Fruit fly (Drosophila melanogaster) ovary, adult (tissue): ENCODE data around the gene CG9331.

Experiments used
- CG17801 ChIP-seq: fragments of 200-800 bp; optimal IDR thresholded peaks from 2 replicates; lab custom pipeline; 2019; ENCODE audit warnings: missing biosample characterization, mild to moderate bottlenecking, missing genetic modification characterization, moderate library complexity; ENCODE audit not compliant: partially characterized antibody

The CG9331 gene

DNA sequence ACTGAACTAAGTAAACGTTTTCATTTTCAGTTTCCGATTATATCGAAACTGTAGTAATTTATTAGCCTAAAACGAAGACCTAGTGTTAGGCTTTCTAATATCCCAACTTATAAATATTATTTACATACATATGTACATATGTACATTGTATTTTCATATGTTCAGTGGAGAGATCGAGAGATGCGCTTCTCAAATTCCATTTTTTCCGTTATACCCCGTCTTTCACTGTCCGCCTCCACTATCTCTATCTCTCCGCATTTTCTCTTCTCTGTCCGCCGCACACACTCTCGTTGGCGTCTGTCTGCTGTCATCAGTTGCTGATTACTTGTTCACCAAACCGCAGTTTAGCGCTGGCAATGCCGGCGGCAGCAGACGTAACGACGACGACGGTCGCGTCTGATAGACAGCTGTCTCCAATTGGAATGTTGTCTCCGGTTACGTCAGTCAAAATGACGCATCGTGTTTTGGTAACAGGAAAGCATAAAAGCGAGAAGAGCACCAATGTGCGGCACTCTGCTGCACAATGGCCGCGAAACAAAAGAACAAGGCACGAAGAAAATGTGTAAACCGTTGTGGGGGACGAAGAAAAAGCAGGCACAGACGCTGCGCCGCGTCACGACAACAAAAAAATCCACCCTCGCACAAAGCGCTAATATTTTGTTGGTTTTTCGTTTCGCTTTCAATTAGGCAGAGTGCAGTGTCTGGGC is at the start of gene CG9331:
CG9331 (plus strand) TSS at position 340 of the 707 bp plus-strand sequence.
- TF ChIP-seq CG17801, result no peak

DNA sequence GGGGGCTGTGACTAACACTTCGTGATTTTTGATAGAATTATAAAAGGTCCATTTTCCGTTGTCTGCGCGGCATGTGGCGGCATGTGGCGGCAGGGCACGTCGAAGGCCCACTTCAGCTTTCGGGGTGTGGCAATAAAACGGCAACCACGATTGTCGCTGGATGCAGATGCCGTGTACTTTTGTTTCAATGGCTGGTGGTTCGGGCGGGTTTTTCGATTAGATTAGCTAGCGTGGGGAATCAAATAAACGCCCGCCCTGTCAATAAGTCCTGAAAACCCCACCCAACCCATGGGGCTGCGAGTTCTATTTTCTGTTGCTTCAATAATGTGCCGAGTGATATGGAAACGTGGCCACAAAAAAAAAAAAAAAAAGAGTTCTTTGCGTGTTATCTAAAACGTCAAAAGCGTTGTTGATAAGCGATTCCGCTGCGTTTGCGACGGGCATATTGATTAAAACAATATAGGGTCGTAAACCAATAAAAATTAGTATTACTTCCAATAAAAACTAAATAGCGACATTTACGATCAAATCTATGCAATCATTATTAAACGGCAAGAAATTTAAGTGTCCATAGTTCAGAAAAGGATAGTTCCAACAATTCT is 49.1 kb upstream of the CG9331 start:
- TF ChIP-seq CG17801, result peak; percentile 16

DNA sequence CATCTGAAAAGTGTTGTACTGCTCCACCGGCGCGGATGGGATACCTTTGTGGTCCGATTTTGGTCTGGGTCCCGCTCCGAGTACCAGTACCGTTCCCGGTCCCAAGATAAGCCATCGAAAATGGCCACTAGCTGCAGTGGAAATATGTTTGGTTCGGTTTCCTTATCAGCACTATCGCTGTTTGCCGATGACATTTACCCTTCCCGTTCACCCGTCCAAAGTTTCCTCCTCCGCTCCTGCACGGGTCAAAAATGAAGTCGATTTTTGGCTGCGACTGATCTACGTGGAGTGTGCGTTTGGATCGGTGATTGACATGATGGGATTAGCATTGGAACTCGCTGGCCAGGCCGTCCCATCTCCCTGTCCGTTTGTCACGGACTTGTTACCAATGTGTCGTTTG is 48.2 kb upstream of the CG9331 start:
- TF ChIP-seq CG17801, result no peak

DNA sequence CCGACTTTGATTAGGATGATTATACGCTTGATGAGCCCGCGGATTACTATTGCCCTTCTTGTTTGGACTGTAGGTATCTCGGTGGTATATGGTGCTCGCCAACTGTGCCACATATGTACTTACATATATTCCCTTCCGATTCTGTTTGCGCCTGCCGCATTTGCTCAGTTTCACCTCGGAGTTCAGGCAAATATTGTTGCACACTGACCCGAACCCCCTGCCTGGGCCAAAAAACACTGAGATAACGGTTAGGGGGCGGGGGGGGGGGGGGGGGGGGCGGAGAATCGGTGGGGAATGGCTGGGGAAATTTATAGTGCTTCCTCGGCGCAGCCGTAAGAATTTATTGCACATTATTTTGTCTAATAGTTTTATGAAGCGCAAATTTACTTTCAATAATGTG is 46.7 kb upstream of the CG9331 start:
- no peak for TF ChIP-seq CG17801

DNA sequence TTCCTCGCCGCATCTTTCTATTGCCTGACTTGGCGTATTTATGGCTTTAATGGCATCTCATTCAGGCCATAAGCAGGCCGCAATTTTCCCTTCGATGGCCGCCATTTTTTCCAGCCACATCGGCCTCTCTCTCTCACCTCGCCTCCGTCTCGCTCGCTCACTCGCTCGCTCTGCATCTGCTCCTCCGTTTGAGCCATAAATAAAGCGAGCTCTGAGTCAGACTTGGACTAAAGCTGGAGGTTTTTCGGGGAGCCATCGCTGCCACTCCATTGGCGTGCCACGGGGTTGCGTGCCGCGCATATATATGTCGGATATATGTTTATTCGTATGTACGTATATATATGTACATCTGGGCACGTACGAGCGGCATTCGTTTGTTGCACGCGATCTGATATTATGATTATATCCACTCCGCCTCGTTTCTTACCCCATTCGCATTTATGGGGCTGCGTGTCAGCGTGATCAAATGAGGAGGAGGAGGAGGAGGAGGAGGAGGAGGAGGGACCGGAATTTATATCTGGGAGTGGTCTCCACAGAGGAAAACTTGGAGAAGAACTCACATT is 45.6 kb upstream of the CG9331 start:
- TF ChIP-seq CG17801, result no peak

DNA sequence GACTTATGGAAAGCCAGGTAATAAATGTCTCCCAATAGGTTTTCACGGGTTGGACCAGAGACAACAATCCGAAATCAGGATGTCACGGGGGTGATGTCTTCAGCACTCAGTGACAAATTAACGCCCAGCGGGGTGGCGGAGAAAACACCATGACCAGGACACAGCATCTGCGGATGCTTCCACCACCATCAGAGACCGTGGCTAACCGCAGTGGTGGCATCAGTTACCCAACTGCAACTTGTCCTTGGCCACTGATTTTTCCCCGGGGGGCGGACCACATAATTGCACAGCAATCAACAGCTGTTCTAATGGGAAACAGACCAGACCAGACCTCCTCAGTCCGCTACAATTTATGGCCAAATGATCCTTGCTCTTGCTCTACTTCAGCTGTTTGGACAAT is 44.2 kb upstream of the CG9331 start:
- no peak for TF ChIP-seq CG17801

DNA sequence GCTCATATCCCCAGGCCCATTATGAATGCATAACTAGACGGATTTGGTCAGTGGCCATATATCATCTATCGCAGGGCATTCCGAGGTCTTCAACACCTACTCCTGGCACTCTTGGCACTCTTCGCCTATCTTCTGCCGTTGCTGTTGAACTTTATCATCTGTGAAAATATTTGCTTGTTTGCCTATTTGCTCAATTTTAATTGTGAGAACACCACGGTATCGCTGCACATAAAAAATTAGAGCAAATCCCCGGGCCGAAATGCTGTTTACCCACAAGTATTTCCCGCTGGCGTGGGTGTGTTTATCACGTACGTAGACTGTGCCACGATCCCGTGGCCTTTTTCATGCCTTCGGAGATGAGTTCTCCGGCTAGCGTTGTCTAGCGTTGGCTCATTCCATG is 41.9 kb upstream of the CG9331 start:
- TF ChIP-seq CG17801, result no peak

DNA sequence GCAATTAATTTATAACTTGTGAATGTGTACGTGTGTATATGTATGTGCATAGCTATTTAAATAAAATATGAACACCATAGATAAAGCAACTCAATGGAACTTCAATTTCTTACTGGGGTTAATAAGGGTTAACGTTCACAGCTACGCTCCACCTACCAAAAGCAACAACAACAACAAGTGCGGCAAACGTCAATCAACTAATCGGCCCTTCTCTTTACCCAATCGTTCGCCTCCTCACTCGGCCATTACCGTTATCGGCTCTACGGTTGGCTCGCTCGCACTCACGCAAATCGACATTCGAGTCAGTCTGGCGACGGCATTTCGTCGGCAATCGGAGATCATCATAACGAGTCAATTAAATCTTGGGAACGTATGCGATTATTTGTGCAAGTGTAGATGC is 39.6 kb upstream of the CG9331 start:
- TF ChIP-seq CG17801, result no peak

DNA sequence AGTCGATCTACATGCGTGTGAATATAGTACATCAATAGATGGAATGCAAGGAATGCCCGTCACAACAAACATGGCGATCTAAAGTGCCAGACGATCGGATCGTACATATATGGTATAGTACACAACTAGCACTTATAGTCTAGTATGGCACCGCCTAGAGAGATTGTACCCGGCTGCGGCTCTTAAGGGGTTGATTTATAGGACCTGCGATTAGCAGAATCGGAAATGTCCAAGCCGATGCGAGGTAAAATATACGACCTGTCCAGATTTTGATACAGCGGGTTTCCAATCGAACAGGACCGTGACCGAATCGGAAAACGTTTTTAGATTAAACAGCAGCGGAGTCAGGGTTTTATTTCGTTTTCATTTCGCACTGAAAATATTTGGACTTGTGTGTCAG is 38.7 kb upstream of the CG9331 start:
- TF ChIP-seq CG17801, result no peak

DNA sequence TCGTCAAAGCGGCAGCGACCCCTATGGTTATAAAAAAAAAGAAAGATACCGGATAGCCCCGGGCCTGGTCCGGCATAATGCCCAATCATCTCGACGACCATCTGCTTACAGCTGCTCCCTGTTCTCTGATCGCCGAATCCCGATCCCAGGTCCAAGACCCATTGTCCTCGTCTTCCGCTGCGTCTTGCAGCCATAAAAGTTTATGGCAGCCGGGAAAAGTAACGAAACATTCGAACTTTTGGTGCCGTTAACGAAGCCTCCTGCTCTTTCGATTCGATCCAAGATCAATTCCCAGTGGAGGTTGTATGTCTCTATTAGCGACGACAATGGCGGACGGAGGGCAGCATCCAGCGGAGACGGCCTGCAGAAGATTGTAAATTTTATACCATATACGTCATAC is 37.3 kb upstream of the CG9331 start:
- no peak for TF ChIP-seq CG17801

DNA sequence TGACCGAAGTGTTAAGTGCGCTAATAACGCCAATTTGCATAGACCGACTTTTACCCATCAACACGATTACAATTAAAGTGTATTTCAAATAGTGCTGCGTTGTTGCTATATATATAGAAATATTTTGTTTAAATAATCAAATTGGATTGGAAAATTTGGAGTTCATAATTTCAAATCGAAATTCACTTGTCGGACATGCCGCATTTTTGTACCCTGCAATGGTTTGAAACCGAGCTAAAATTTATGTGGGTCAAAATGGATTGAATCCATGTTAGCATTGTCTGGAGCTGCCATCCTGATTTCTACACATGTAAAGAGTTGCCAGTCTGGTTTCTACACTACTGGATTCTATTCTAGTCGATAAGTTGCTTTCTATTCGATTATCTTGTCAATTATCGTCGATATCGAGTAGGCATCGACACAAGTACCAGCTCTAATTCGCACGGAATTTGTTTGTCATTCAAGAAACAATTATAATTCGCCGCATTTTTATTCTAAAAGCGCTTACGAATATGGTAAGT is 35.3 kb upstream of the CG9331 start, which contains the start of gene Pomp:
Pomp (plus strand) TSS at position 386 of the 521 bp plus-strand sequence.
- peak; percentile 32 for TF ChIP-seq CG17801

DNA sequence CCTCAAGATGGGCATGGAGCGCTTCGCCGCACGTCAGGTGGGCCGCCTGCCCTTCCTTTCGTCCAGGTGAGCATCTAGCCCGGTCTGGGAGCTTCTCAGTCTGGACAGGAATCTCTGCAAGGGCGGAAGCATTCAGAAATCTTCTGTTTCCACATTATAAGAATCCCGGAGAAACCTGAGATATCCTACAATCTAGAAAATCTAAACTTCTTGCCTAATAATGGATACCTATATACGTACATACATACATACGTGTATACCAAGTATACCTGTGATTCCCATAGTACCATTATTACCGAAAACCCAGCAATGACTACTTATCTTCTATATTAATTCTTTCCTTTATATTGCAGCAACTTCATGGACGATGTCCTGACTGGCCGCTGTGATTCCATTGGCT is 34.6 kb upstream of the CG9331 start:
- no peak for TF ChIP-seq CG17801

DNA sequence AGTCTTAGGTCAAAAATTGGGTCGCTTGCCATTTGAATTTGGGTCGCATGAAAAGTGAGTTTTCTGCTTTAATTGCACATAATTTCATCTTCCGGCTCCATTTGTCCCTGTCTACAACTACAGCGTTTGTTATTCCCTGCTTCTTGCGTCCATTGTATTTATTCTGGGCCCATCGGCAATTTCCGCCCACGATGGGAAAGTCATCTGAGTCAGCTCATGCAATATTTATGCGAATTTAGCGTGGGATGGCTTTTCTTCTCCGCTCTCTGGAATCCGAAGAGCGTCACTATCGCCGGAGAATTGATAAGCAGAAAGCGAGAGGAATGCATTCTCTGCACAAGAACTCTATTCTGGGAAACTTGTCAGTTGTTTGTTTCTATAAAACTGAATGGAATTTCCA is 30.1 kb upstream of the CG9331 start:
- TF ChIP-seq CG17801, result no peak

DNA sequence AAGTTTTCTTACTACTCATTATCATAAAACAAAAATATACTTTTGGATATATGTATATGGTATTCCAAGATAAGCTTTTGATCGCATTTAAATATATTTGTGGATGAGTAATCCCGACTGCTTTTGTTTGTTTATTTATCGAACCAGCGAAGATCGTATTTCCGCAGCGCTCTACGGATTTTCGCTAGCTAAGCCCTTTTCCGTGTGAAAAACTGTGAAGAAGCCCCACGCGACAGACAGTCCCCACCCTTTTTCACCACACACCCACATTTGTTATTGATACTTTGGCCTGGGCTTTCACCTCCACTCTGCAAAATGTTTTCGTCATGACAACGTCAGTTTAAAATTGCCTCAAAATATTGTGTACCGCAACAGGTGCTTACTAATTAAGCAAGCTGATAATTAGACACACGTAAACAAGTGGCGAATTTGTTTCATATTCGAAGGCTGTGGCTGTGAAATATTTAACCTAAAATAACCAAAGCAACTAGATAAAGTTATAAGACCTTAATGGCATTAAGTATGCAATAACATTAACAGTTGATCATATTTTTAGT is 29.6 kb upstream of the CG9331 start:
- no peak for TF ChIP-seq CG17801

DNA sequence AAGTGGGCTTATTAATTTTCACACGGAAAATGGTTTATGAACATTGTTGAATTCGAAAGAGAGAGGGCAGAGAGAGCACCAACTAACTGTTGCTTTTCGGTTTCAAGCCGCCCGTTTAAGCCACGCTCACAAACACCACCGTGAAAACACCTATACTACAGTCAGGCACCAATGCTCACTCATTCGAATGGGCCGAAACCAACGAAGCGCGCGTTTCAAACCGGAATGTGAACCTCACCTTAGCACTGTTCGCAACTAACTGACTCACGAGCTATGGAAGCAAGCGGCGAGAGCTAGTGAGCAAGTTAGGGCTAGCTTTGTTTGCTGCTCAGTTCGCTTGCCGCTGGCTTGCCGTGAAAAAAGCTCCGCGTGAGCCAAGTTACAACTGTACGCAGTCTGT is 28.7 kb upstream of the CG9331 start:
- peak; percentile 74 for TF ChIP-seq CG17801

DNA sequence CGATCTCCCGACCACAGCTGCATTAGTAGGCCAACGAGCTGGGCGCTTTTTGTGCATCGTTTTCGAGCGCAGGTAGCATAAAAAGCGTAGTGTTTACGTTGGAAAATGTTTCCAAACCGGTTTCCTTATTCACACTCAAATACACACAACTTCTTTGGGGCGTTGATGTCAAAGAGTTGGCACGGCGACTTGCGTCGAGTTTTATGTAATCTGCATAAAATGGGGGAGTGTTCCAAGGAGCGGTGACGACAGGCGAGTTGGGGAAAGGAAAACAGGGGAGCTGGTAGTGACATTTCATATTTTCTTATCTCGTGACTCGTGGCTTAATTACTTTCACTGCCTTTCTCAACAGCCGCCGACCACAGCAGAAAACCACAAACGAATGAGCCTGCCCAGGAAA is 28.0 kb upstream of the CG9331 start:
- no peak for TF ChIP-seq CG17801

DNA sequence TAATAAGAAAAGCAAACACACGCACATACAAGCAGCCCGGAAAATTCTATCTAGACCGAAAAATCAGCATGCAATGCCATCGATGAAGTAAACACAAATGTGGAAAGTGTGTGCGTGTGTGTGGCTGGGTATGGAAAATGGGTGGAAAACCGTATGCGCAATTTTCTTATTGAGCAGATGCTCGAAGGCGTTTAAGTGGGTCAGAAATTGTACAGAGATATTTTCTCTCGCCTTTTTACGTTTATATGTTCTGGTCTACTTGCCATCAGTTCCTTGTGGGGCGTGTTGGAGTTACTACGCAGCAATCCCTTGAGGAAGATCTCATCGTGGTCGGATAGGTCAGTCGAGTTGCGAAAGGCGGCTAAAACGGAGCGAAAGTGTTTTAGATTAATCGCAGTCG is 26.9 kb upstream of the CG9331 start:
- TF ChIP-seq CG17801, result no peak
